Fruit fly (Drosophila melanogaster) whole organism, pupa: ENCODE data around the gene CG8132.

Experiments used
- CG10348 ChIP-seq: fragments of 200-800 bp; sonication (Bioruptor generic); IDR thresholded peaks from 2 replicates; pipeline ENCODE4 v1.3.6; 2022; ENCODE audit warnings: missing biosample characterization, missing genetic modification characterization
- CG12605 ChIP-seq: fragments of 200-800 bp; sonication (Bioruptor generic); IDR thresholded peaks from 2 replicates; pipeline ENCODE4 v1.3.6; 2022; ENCODE audit warnings: missing biosample characterization, missing genetic modification characterization
- CG13204 ChIP-seq: fragments of 200-800 bp; sonication (Bioruptor generic); optimal IDR thresholded peaks from 2 replicates; lab custom pipeline; 2018; ENCODE audit warnings: missing biosample characterization, mild to moderate bottlenecking, missing genetic modification characterization, moderate library complexity
- CG14655 ChIP-seq: fragments of 200-800 bp; sonication (Bioruptor generic); optimal IDR thresholded peaks from 3 replicates; lab custom pipeline; 2017; ENCODE audit warnings: mild to moderate bottlenecking, missing biosample characterization, missing genetic modification reagents, missing genetic modification characterization
- CG15710 ChIP-seq: fragments of 200-800 bp; sonication (Bioruptor generic); optimal IDR thresholded peaks from 2 replicates; lab custom pipeline; 2018; ENCODE audit warnings: missing biosample characterization, mild to moderate bottlenecking, missing genetic modification characterization, moderate library complexity
- CG17806 ChIP-seq: fragments of 200-800 bp; sonication (Bioruptor generic); optimal IDR thresholded peaks from 2 replicates; lab custom pipeline; 2018; ENCODE audit warnings: missing biosample characterization, mild to moderate bottlenecking, missing genetic modification characterization, moderate library complexity
- CG32121 ChIP-seq: fragments of 200-800 bp; sonication (Bioruptor generic); IDR thresholded peaks from 2 replicates; pipeline ENCODE4 v1.3.6; 2022; ENCODE audit warnings: missing biosample characterization, missing genetic modification characterization
- CG34367 ChIP-seq: fragments of 200-800 bp; sonication (Bioruptor generic); optimal IDR thresholded peaks from 2 replicates; lab custom pipeline; 2018; ENCODE audit warnings: missing biosample characterization, mild to moderate bottlenecking, missing genetic modification characterization
- CG4496 ChIP-seq: fragments of 200-800 bp; sonication (Bioruptor generic); IDR thresholded peaks from 3 replicates; pipeline ENCODE4 v1.3.6; 2022; ENCODE audit warnings: missing biosample characterization, missing genetic modification characterization
- CG8159 ChIP-seq: fragments of 200-800 bp; sonication (Bioruptor generic); optimal IDR thresholded peaks from 3 replicates; lab custom pipeline; 2018; ENCODE audit warnings: missing biosample characterization, mild to moderate bottlenecking, missing genetic modification characterization, moderate library complexity
- CG8301 ChIP-seq: fragments of 200-800 bp; sonication (Bioruptor generic); optimal IDR thresholded peaks from 2 replicates; lab custom pipeline; 2018; ENCODE audit warnings: missing biosample characterization, mild to moderate bottlenecking, missing genetic modification characterization
- CG9948 ChIP-seq: fragments of 200-800 bp; sonication (Bioruptor generic); optimal IDR thresholded peaks from 2 replicates; lab custom pipeline; 2018; ENCODE audit warnings: missing biosample characterization, mild to moderate bottlenecking, missing genetic modification characterization, moderate library complexity
- D1 ChIP-seq: fragments of 200-800 bp; sonication (Bioruptor generic); optimal IDR thresholded peaks from 2 replicates; lab custom pipeline; 2018; ENCODE audit warnings: missing biosample characterization, mild to moderate bottlenecking, missing genetic modification characterization, moderate library complexity
- EcR ChIP-seq: fragments of 200-800 bp; sonication (Bioruptor generic); optimal IDR thresholded peaks from 3 replicates; lab custom pipeline; 2019; ENCODE audit warnings: missing biosample characterization, missing genetic modification characterization, mild to moderate bottlenecking, moderate library complexity, missing genetic modification reagents
- Ets98B ChIP-seq: fragments of 200-800 bp; sonication (Bioruptor generic); IDR thresholded peaks from 2 replicates; pipeline ENCODE4 v1.3.6; 2022; ENCODE audit warnings: missing biosample characterization, missing genetic modification characterization
- Pif1A ChIP-seq: fragments of 200-800 bp; sonication (Bioruptor generic); optimal IDR thresholded peaks from 3 replicates; lab custom pipeline; 2016; ENCODE audit warnings: missing biosample characterization, missing genetic modification characterization
- Pif1B ChIP-seq: fragments of 200-800 bp; sonication (Bioruptor generic); optimal IDR thresholded peaks from 3 replicates; lab custom pipeline; 2016; ENCODE audit warnings: missing biosample characterization, missing genetic modification characterization
- Snoo ChIP-seq: fragments of 200-800 bp; sonication (Bioruptor generic); optimal IDR thresholded peaks from 3 replicates; lab custom pipeline; 2017; ENCODE audit warnings: missing biosample characterization, mild to moderate bottlenecking, missing genetic modification characterization, inconsistent platforms
- fd96Ca ChIP-seq: fragments of 200-800 bp; sonication (Bioruptor generic); IDR thresholded peaks from 3 replicates; pipeline ENCODE4 v1.3.6; 2022; ENCODE audit warnings: missing biosample characterization, missing genetic modification characterization
- gl ChIP-seq: fragments of 200-800 bp; sonication (Bioruptor generic); optimal IDR thresholded peaks from 2 replicates; lab custom pipeline; 2018; ENCODE audit warnings: missing biosample characterization, mild to moderate bottlenecking, missing genetic modification characterization
- rn ChIP-seq: fragments of 200-800 bp; sonication (Bioruptor generic); IDR thresholded peaks from 2 replicates; pipeline ENCODE4 v1.3.6; 2022; ENCODE audit warnings: missing biosample characterization, missing genetic modification characterization

CG8132 gene

dm6 chr3R:9363066-9363719 lies 38.1 kb upstream of the CG8132 start, which contains the start of gene CG18473:
Gene CG18473 (plus strand): TSS chr3R:9363305.
- TF ChIP-seq CG17806, result no peak
- TF ChIP-seq CG4496 (GFP tag; lab: Robert Waterston, UW), result no peak
- no peak for TF ChIP-seq Pif1B (GFP tag; lab: Kevin White, UChicago)
- TF ChIP-seq gl (tag; lab: Kevin White, UChicago), result no peak
- no peak for TF ChIP-seq rn
- no peak for TF ChIP-seq D1
- TF ChIP-seq CG13204 (GFP tag; lab: Kevin White, UChicago), result no peak
- TF ChIP-seq CG10348, result no peak
- no peak for TF ChIP-seq Pif1A (GFP tag; lab: Kevin White, UChicago)
- TF ChIP-seq CG34367, result no peak
- TF ChIP-seq CG15710 (tag; lab: Kevin White, UChicago), result no peak
- TF ChIP-seq CG12605 (GFP tag; lab: Robert Waterston, UW), result no peak
- no peak for TF ChIP-seq CG9948 (tag; lab: Kevin White, UChicago)
- no peak for TF ChIP-seq CG8301 (tag; lab: Kevin White, UChicago)
- TF ChIP-seq CG32121, result no peak
- no peak for TF ChIP-seq EcR (GFP tag; lab: Kevin White, UChicago)
- TF ChIP-seq Ets98B (GFP tag; lab: Robert Waterston, UW), result no peak
- TF ChIP-seq CG14655 (GFP tag; lab: Kevin White, UChicago), result no peak
- no peak for TF ChIP-seq Snoo (tag; lab: Kevin White, UChicago)
- TF ChIP-seq fd96Ca (GFP tag; lab: Robert Waterston, UW), result no peak

- no peak for TF ChIP-seq CG17806
- TF ChIP-seq CG4496 (GFP tag; lab: Robert Waterston, UW), result no peak
- TF ChIP-seq CG32121, result no peak
- TF ChIP-seq EcR (GFP tag; lab: Kevin White, UChicago), result no peak
- no peak for TF ChIP-seq gl (tag; lab: Kevin White, UChicago)
- TF ChIP-seq Pif1B (GFP tag; lab: Kevin White, UChicago), result no peak
- no peak for TF ChIP-seq CG15710 (tag; lab: Kevin White, UChicago)
- TF ChIP-seq CG9948 (tag; lab: Kevin White, UChicago), result no peak
- TF ChIP-seq CG8301 (tag; lab: Kevin White, UChicago), result no peak
- TF ChIP-seq Snoo (tag; lab: Kevin White, UChicago), result no peak
- no peak for TF ChIP-seq fd96Ca (GFP tag; lab: Robert Waterston, UW)
- TF ChIP-seq rn, result no peak
- TF ChIP-seq D1, result no peak
- no peak for TF ChIP-seq CG12605 (GFP tag; lab: Robert Waterston, UW)
- no peak for TF ChIP-seq CG8159 (tag; lab: Kevin White, UChicago)
- TF ChIP-seq CG10348, result no peak
Observed at dm6 chr3R:9365121-9365520, 36.2 kb upstream of the CG8132 start, which contains the start of gene Srr. Gene Srr (plus strand): TSS chr3R:9365398.

- TF ChIP-seq rn (no peak), Pif1B (GFP tag; lab: Kevin White, UChicago) (no peak), CG12605 (GFP tag; lab: Robert Waterston, UW) (no peak), CG4496 (GFP tag; lab: Robert Waterston, UW) (no peak), CG8301 (tag; lab: Kevin White, UChicago) (no peak), gl (tag; lab: Kevin White, UChicago) (no peak)
Observed at dm6 chr3R:9365893-9366500, 35.3 kb upstream of the CG8132 start.

dm6 chr3R:9370413-9370812 lies 30.9 kb upstream of the CG8132 start:
- TF ChIP-seq D1 (no peak), CG10348 (no peak), Pif1B (GFP tag; lab: Kevin White, UChicago) (no peak), CG4496 (GFP tag; lab: Robert Waterston, UW) (no peak), gl (tag; lab: Kevin White, UChicago) (no peak), CG17806 (no peak), CG9948 (tag; lab: Kevin White, UChicago) (no peak), EcR (GFP tag; lab: Kevin White, UChicago) (no peak), CG8301 (tag; lab: Kevin White, UChicago) (peak; percentile 33), CG32121 (peak; percentile 65; the same call in 1 of the 2 replicates), Ets98B (GFP tag; lab: Robert Waterston, UW) (peak; percentile 63; the same call in 1 of the 2 replicates), CG8159 (tag; lab: Kevin White, UChicago) (no peak), fd96Ca (GFP tag; lab: Robert Waterston, UW) (no peak), rn (no peak), CG14655 (GFP tag; lab: Kevin White, UChicago) (no peak), CG13204 (GFP tag; lab: Kevin White, UChicago) (no peak), CG34367 (no peak), CG15710 (tag; lab: Kevin White, UChicago) (no peak), Snoo (tag; lab: Kevin White, UChicago) (no peak), Pif1A (GFP tag; lab: Kevin White, UChicago) (peak; percentile 24), CG12605 (GFP tag; lab: Robert Waterston, UW) (no peak)

dm6 chr3R:9376789-9377188 lies 24.5 kb upstream of the CG8132 start:
- TF ChIP-seq EcR (GFP tag; lab: Kevin White, UChicago) (no peak), CG15710 (tag; lab: Kevin White, UChicago) (no peak), CG9948 (tag; lab: Kevin White, UChicago) (no peak), CG32121 (no peak), CG12605 (GFP tag; lab: Robert Waterston, UW) (no peak)
